Worm (Caenorhabditis elegans): ENCODE measurements around the gene K04G11.3.

DNA sequence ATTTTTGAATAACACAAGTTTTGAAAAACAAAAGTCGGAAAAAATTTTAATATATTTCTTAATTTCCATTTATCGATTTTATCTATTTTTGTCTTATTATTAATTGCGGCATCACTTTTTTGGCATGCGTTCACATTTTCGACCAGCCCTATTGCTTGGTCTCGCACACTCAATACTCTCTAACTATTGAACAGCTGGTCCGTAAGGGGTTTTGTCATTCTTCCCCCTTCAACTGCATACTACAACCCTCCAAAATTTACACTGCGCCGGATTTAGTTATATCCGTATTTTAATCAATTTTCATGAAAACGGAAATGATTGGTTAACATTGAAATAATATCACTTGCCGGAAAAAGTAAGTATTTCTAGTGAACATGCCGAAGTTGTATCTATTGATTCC, 20.1 kb downstream of the K04G11.3 start, which contains the start of gene C11H1.7:
- TF ChIP-seq daf-8 (GFP tag; IDR thresholded peaks at IDR 0.05) = no peak
- no peak for TF ChIP-seq tra-1 (GFP tag; IDR thresholded peaks at IDR 0.05)

Data from whole organism, L4 larva.